Worm (Caenorhabditis elegans): ENCODE data around the gene K08E7.5.

K08E7.5 gene

DNA sequence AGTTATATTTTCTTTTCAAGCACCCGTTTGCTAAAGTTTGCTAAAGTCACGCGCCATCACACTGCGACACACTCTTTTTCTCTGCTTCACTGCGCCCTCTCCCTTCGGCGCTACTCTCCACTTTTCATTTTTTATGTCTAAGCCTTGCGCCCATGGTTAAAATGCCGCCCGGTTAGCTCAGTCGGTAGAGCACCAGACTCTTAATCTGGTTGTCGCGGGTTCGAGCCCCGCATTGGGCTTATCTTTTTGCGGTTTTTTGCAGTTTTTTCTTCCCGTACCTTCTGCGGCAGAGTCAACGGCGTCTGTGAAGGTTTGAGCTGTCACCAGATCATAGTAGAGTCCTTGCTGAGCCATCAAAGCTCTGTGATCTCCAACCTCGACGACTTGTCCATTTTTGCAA is 21.4 kb downstream of the K08E7.5 start (continued):
- no peak for TF ChIP-seq nhr-76 (tag; optimal IDR thresholded peaks at IDR 0.05)
- no peak for TF ChIP-seq efl-3 (GFP tag; optimal IDR thresholded peaks at IDR 0.05)
- peak; percentile 61 for TF ChIP-seq fos-1 (tag; optimal IDR thresholded peaks at IDR 0.05)
- peak; percentile 23 for TF ChIP-seq sup-37 (GFP tag; optimal IDR thresholded peaks at IDR 0.05)
- TF ChIP-seq unc-98 (GFP tag; IDR thresholded peaks at IDR 0.05), result peak; percentile 70
- peak; percentile 68 to 78 for TF ChIP-seq lin-35 (GFP tag; optimal IDR thresholded peaks at IDR 0.05)
- TF ChIP-seq lsy-2 (tag; optimal IDR thresholded peaks at IDR 0.05), result peak; percentile 74
- TF ChIP-seq pqm-1 (tag; optimal IDR thresholded peaks at IDR 0.05), result no peak
- no peak for TF ChIP-seq blmp-1 (tag; optimal IDR thresholded peaks at IDR 0.05)
- peak; percentile 70 for TF ChIP-seq xbp-1 (tag; optimal IDR thresholded peaks at IDR 0.05)

DNA sequence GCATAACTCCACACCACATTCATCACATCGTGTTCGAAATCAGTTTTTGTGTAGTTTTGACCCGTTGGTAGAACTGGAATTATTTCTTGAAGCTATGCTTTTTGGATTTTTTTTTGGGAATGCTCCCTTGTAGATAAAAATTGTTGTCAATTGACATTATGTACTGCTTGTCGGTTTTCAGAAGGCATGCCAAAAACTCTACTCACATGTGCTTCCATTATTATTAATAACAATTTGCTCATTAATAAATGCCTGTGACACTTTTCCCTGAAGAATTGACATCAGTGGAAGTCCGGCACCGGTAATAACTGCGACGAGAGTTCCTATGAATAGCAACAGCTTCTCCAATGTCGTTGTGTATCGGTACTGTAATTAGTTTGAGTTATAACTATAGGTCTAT is 23.8 kb downstream of the K08E7.5 start:
- no peak for TF ChIP-seq ama-1 (optimal IDR thresholded peaks at IDR 0.05)
- no peak for TF ChIP-seq efl-1 (optimal IDR thresholded peaks at IDR 0.05)
- TF ChIP-seq efl-1 (GFP tag; optimal IDR thresholded peaks at IDR 0.05 in 1 of 2), result no peak
- TF ChIP-seq snu-23 (GFP tag; optimal IDR thresholded peaks at IDR 0.05), result no peak
- TF ChIP-seq nhr-85 (tag), result no peak
- no peak for TF ChIP-seq mep-1 (tag; optimal IDR thresholded peaks at IDR 0.05)
- no peak for TF ChIP-seq ztf-11 (tag; optimal IDR thresholded peaks at IDR 0.05)
- no peak for TF ChIP-seq unc-130 (tag; optimal IDR thresholded peaks at IDR 0.05)
- no peak for TF ChIP-seq egl-27 (tag; optimal IDR thresholded peaks at IDR 0.05)
- no peak for TF ChIP-seq nhr-19 (GFP tag; conservative IDR thresholded peaks at IDR 0.05)
- no peak for TF ChIP-seq nhr-71 (tag; optimal IDR thresholded peaks at IDR 0.05)
- no peak for TF ChIP-seq unc-30 (tag; optimal IDR thresholded peaks at IDR 0.05)
- TF ChIP-seq fkh-10 (GFP tag; optimal IDR thresholded peaks at IDR 0.05), result no peak
- no peak for TF ChIP-seq tlp-1 (tag; optimal IDR thresholded peaks at IDR 0.05)
- TF ChIP-seq pax-3 (tag; optimal IDR thresholded peaks at IDR 0.05), result no peak
- TF ChIP-seq hlh-4 (tag; optimal IDR thresholded peaks at IDR 0.05), result no peak
- TF ChIP-seq sptf-1 (tag; optimal IDR thresholded peaks at IDR 0.05), result no peak
- TF ChIP-seq F16B12.6 (tag; optimal IDR thresholded peaks at IDR 0.05), result no peak
- TF ChIP-seq Y116A8C.19 (tag; optimal IDR thresholded peaks at IDR 0.05; ENCODE audit: borderline replicate concordance), result no peak

DNA sequence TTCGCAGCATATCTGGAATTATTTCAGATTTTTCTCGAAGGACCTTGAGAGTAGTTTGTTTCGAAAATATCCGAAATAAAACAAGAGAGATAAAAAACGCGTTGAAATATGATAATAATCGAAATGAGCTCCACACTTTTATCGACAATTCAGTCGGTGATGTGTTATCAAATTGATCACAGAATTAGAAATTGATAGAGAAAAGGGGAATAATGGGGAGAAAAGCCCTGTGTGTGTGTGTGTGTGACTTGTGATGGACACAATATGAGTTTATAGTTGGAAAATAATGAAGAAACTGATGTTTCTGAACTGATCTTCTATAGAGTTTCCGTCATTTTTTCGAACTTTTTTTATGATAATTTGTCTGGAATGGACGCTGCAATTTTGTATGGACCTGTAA is 26.0 kb downstream of the K08E7.5 start, which contains the start of gene pgp-1:
Gene pgp-1, minus strand, starts transcription at position 12 of the 400 bp plus-strand sequence.
- no peak for TF ChIP-seq nhr-90 (tag; optimal IDR thresholded peaks at IDR 0.05; ENCODE audit: poor library complexity)
- no peak for TF ChIP-seq mef-2 (tag; optimal IDR thresholded peaks at IDR 0.05)
- TF ChIP-seq nhr-20 (tag; optimal IDR thresholded peaks at IDR 0.05), result peak; percentile 20
- TF ChIP-seq elt-2 (tag; optimal IDR thresholded peaks at IDR 0.05), result peak; percentile 90
- no peak for TF ChIP-seq skn-1 (tag; optimal IDR thresholded peaks at IDR 0.05)
- no peak for TF ChIP-seq ztf-4 (tag; optimal IDR thresholded peaks at IDR 0.05)
- TF ChIP-seq efl-3 (GFP tag; optimal IDR thresholded peaks at IDR 0.05), result no peak
- no peak for TF ChIP-seq lir-3 (tag; optimal IDR thresholded peaks at IDR 0.05; ENCODE audit: poor library complexity)
- TF ChIP-seq nhr-11 (tag; optimal IDR thresholded peaks at IDR 0.05), result no peak
- peak; percentile 88 for TF ChIP-seq pqm-1 (tag; optimal IDR thresholded peaks at IDR 0.05)
- TF ChIP-seq nhr-28 (tag; optimal IDR thresholded peaks at IDR 0.05), result no peak
- TF ChIP-seq lin-35 (GFP tag; optimal IDR thresholded peaks at IDR 0.05), result peak in 1 of 2 experiments; percentile 27
- TF ChIP-seq blmp-1 (tag; optimal IDR thresholded peaks at IDR 0.05), result no peak
- TF ChIP-seq aha-1 (tag; optimal IDR thresholded peaks at IDR 0.05), result no peak
- peak; percentile 13 for TF ChIP-seq lin-14 (GFP tag; optimal IDR thresholded peaks at IDR 0.05)

DNA sequence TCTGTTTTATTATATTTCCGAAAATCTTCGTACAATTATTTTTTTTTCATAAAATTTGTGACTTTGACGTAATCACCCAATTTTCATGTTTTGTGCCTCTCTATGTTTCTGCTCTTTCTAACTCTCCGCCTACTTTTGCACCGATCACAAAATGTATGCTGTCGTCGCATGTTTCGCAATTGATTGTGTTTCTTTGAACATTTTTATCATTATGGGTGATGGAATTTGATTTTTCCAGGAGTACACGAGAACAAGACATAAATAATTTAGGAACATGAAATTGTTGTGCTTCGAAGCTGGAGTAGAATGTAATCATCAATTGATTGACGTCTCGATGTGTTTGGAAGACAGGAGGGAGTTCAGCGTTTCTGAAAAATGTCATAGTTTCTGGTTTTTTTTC is 27.8 kb downstream of the K08E7.5 start:
- TF ChIP-seq dpl-1 (GFP tag; optimal IDR thresholded peaks at IDR 0.05) (no peak), lin-13 (GFP tag; optimal IDR thresholded peaks at IDR 0.05) (no peak), fos-1 (tag; optimal IDR thresholded peaks at IDR 0.05) (no peak), nhr-20 (tag; optimal IDR thresholded peaks at IDR 0.05) (peak; percentile 7), nhr-85 (tag) (no peak), fkh-4 (tag; optimal IDR thresholded peaks at IDR 0.05; ENCODE audit: borderline replicate concordance) (no peak), elt-2 (tag; optimal IDR thresholded peaks at IDR 0.05) (peak; percentile 55), hlh-17 (GFP tag; optimal IDR thresholded peaks at IDR 0.05; ENCODE audit: borderline replicate concordance) (no peak), lin-35 (GFP tag; optimal IDR thresholded peaks at IDR 0.05) (peak in 1 of 2 experiments; percentile 24), egl-27 (tag; optimal IDR thresholded peaks at IDR 0.05) (no peak), C16A3.4 (tag; optimal IDR thresholded peaks at IDR 0.05) (no peak), pqm-1 (tag; optimal IDR thresholded peaks at IDR 0.05) (peak; percentile 10), swsn-7 (tag; optimal IDR thresholded peaks at IDR 0.05) (no peak), nhr-237 (tag; optimal IDR thresholded peaks at IDR 0.05) (no peak)
